Worm (Caenorhabditis elegans): ENCODE measurements around the gene srh-44.
A peak's percentile ranks its signal among the peaks of the same experiment; 100 is the strongest.

Gene srh-44

DNA sequence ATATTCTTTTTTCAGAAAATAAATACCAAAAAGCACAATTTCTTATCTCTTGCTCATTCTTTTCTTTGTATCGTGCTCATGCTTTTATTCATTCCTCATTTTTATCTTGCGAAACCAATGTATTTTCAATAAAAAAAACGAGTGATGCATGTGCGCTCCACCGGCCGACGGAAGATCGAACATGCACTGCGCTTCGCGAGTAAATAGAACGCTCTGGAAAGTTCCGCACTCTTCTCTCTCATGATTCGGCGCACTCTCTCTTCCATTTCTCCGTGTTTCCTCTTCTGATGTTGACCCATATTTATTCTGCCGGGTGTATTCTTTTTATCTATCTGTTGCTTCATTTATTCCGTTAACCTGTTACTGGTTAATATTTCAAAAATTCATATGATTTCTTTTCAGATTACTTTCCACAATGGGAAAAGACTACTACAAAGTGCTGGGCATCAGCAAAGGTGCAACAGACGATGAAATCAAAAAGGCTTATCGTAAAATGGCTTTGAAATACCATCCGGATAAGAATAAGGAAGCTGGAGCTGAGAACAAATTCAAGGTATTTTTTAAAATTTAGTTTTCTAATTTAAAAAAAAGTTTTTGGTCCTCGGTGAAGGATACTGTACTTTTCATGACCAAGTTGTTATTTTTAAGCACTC is 30.6 kb downstream of the srh-44 start, which contains the start of gene dnj-13 (continued):
- TF ChIP-seq daf-19 (GFP tag; conservative IDR thresholded peaks at IDR 0.05) (no peak), daf-8 (GFP tag; IDR thresholded peaks at IDR 0.05) (no peak), snpc-4 (tag; optimal IDR thresholded peaks at IDR 0.05) (no peak), dmd-9 (GFP tag; IDR thresholded peaks at IDR 0.05) (peak; percentile 79), zag-1 (tag; optimal IDR thresholded peaks at IDR 0.05) (no peak), ceh-20 (GFP tag; IDR thresholded peaks at IDR 0.05) (peak; percentile 96), ZK546.5 (tag; optimal IDR thresholded peaks at IDR 0.05) (no peak), nhr-11 (tag; optimal IDR thresholded peaks at IDR 0.05) (peak; percentile 96), egl-27 (tag; optimal IDR thresholded peaks at IDR 0.05) (no peak), spr-1 (tag; optimal IDR thresholded peaks at IDR 0.05) (peak; percentile 95), ZK337.2 (GFP tag; IDR thresholded peaks at IDR 0.05) (no peak), tra-1 (GFP tag; IDR thresholded peaks at IDR 0.05) (peak; percentile 96), dve-1 (tag; optimal IDR thresholded peaks at IDR 0.05; ENCODE audit: insufficient read depth) (peak; percentile 98), nhr-41 (GFP tag; IDR thresholded peaks at IDR 0.05) (peak; percentile 94), T26A8.4 (GFP tag; IDR thresholded peaks at IDR 0.05) (peak; percentile 97), nhr-76 (tag; optimal IDR thresholded peaks at IDR 0.05) (no peak), sdz-12 (GFP tag; optimal IDR thresholded peaks at IDR 0.05) (peak; percentile 95), lin-39 (tag; optimal IDR thresholded peaks at IDR 0.05) (no peak), egl-43 (GFP tag; IDR thresholded peaks at IDR 0.05) (peak; percentile 95), tag-97 (GFP tag; IDR thresholded peaks at IDR 0.05) (peak; percentile 87; the same call in 1 of the 2 replicates), saeg-2 (GFP tag; IDR thresholded peaks at IDR 0.05) (peak; percentile 93), zip-11 (GFP tag; IDR thresholded peaks at IDR 0.05) (0 out of 2 replicates have a peak, but pooled peaks have one; percentile 20), cey-2 (tag; optimal IDR thresholded peaks at IDR 0.05; ENCODE audit: borderline replicate concordance, insufficient read depth) (no peak), pha-4 (GFP tag; IDR thresholded peaks at IDR 0.05) (peak; percentile 98), pha-4 (tag; optimal IDR thresholded peaks at IDR 0.05) (peak; percentile 89), zfp-2 (tag; optimal IDR thresholded peaks at IDR 0.05) (peak; percentile 73), F49E8.2 (tag; optimal IDR thresholded peaks at IDR 0.05; ENCODE audit: borderline replicate concordance) (peak; percentile 94), nhr-77 (tag; optimal IDR thresholded peaks at IDR 0.05) (peak; percentile 90), unc-62 (GFP tag; optimal IDR thresholded peaks at IDR 0.05 in 1 of 2) (peak in 1 of 2 experiments; percentile 84), unc-62 (tag; optimal IDR thresholded peaks at IDR 0.05) (no peak), set-16 (GFP tag; IDR thresholded peaks at IDR 0.05) (peak; percentile 77), hmg-1.1 (GFP tag; IDR thresholded peaks at IDR 0.05) (peak; percentile 97), nhr-25 (tag; optimal IDR thresholded peaks at IDR 0.05; ENCODE audit: borderline replicate concordance, insufficient read depth) (peak; percentile 68), fkh-10 (GFP tag; optimal IDR thresholded peaks at IDR 0.05) (peak; percentile 73), F10B5.3 (tag; optimal IDR thresholded peaks at IDR 0.05) (peak; percentile 89), ztf-11 (tag; optimal IDR thresholded peaks at IDR 0.05) (peak; percentile 13), ceh-28 (tag; optimal IDR thresholded peaks at IDR 0.05) (no peak), mxl-3 (GFP tag; optimal IDR thresholded peaks at IDR 0.05) (peak; percentile 88), Y75B8A.6 (GFP tag; IDR thresholded peaks at IDR 0.05) (peak; percentile 90; the same call in 1 of the 2 replicates), vab-7 (GFP tag; IDR thresholded peaks at IDR 0.05) (peak; percentile 85), hlh-11 (tag; optimal IDR thresholded peaks at IDR 0.05) (peak; percentile 96), nhr-10 (tag; optimal IDR thresholded peaks at IDR 0.05) (peak; percentile 63), duxl-1 (tag; optimal IDR thresholded peaks at IDR 0.05; ENCODE audit: poor library complexity) (peak; percentile 95), mdt-29 (GFP tag; IDR thresholded peaks at IDR 0.05) (peak; percentile 100), spr-3 (GFP tag; optimal IDR thresholded peaks at IDR 0.05) (peak; percentile 94), skn-1 (tag; optimal IDR thresholded peaks at IDR 0.05) (no peak), ceh-82 (tag; optimal IDR thresholded peaks at IDR 0.05) (no peak), F44E2.7 (GFP tag; IDR thresholded peaks at IDR 0.05) (no peak), lin-38 (GFP tag; IDR thresholded peaks at IDR 0.05) (peak; percentile 99), daf-12 (tag; optimal IDR thresholded peaks at IDR 0.05) (no peak)
